Fruit fly (Drosophila melanogaster) whole organism, prepupa: Measurements from ENCODE around the gene Adhr.

ENCODE experiments used
- CG11902 ChIP-seq: fragments of 200-800 bp; sonication (Bioruptor generic); optimal IDR thresholded peaks from 3 replicates; lab custom pipeline; 2016; ENCODE audit warnings: missing biosample characterization, missing genetic modification characterization
- CG6163 ChIP-seq: fragments of 200-800 bp; sonication (Bioruptor generic); IDR thresholded peaks from 3 replicates; pipeline ENCODE4 v1.3.6; 2022; ENCODE audit warnings: missing biosample characterization, missing genetic modification characterization
- Eip78C ChIP-seq: fragments of 200-800 bp; sonication (Bioruptor generic); peaks from one replicate; lab custom pipeline; 2016; ENCODE audit warnings: missing biosample characterization, missing genetic modification characterization

dm6 chr2L:14654952-14655351, 39.6 kb downstream of the Adhr start:
- no peak for TF ChIP-seq Eip78C (GFP tag; lab: Kevin White, UChicago)
- TF ChIP-seq CG11902 (GFP tag; lab: Kevin White, UChicago), result no peak
- TF ChIP-seq CG6163 (GFP tag; lab: Robert Waterston, UW), result 0 out of 3 replicates have a peak, but pooled peaks have one; percentile 35
